Worm (Caenorhabditis elegans): ENCODE measurements around the gene nlp-16.

- TF ChIP-seq nhr-237 (tag; optimal IDR thresholded peaks at IDR 0.05) (no peak), lin-13 (tag; optimal IDR thresholded peaks at IDR 0.05) (no peak), unc-62 (GFP tag; optimal IDR thresholded peaks at IDR 0.05) (no peak), elt-3 (tag; optimal IDR thresholded peaks at IDR 0.05) (no peak), nhr-76 (tag; optimal IDR thresholded peaks at IDR 0.05) (no peak), nhr-12 (tag; optimal IDR thresholded peaks at IDR 0.05) (no peak), mep-1 (tag; optimal IDR thresholded peaks at IDR 0.05) (no peak), ham-2 (GFP tag; optimal IDR thresholded peaks at IDR 0.05) (no peak), ztf-11 (tag; optimal IDR thresholded peaks at IDR 0.05) (no peak), ceh-43 (GFP tag; optimal IDR thresholded peaks at IDR 0.05) (no peak), bed-3 (GFP tag; optimal IDR thresholded peaks at IDR 0.05) (no peak), pha-4 (tag; optimal IDR thresholded peaks at IDR 0.05) (no peak), nhr-28 (tag; optimal IDR thresholded peaks at IDR 0.05) (no peak), zip-8 (tag; optimal IDR thresholded peaks at IDR 0.05) (no peak)
Measured at ce11 chrIV:6303642-6304041, 44.0 kb upstream of the nlp-16 start, which contains the start of gene srv-25.

All from whole organism, mixed stage, embryonic.